Fruit fly (Drosophila melanogaster) whole organism, embryonic: ENCODE measurements around the gene CG14853.

Source experiments
- BtbVII ChIP-seq: fragments of 200-800 bp; sonication (Bioruptor generic); optimal IDR thresholded peaks from 3 replicates; lab custom pipeline; 2017; ENCODE audit warnings: missing biosample characterization, mild to moderate bottlenecking, missing genetic modification characterization
- CG10565 ChIP-seq: fragments of 200-800 bp; sonication (Bioruptor generic); optimal IDR thresholded peaks from 3 replicates; lab custom pipeline; 2016; ENCODE audit warnings: missing biosample characterization, mild to moderate bottlenecking, missing genetic modification characterization
- CG12236 ChIP-seq: fragments of 200-800 bp; sonication (Bioruptor generic); optimal IDR thresholded peaks from 2 replicates; lab custom pipeline; 2016; ENCODE audit warnings: missing biosample characterization, missing genetic modification characterization
- CG12659 ChIP-seq: fragments of 200-800 bp; sonication (Bioruptor generic); optimal IDR thresholded peaks from 3 replicates; lab custom pipeline; 2017; ENCODE audit warnings: mild to moderate bottlenecking, missing biosample characterization, missing genetic modification reagents, missing genetic modification characterization
- CG15011 ChIP-seq: fragments of 200-800 bp; sonication (Bioruptor generic); optimal IDR thresholded peaks from 3 replicates; lab custom pipeline; 2018; ENCODE audit warnings: missing biosample characterization, mild to moderate bottlenecking, missing genetic modification characterization
- CG15514 ChIP-seq: fragments of 200-800 bp; sonication (Bioruptor generic); optimal IDR thresholded peaks from 3 replicates; lab custom pipeline; 2017; ENCODE audit warnings: missing biosample characterization, missing genetic modification characterization, mild to moderate bottlenecking, moderate library complexity, missing genetic modification reagents
- CG15696 ChIP-seq: fragments of 200-800 bp; sonication (Bioruptor generic); optimal IDR thresholded peaks from 2 replicates; lab custom pipeline; 2019; ENCODE audit warnings: missing biosample characterization, mild to moderate bottlenecking, missing genetic modification characterization, moderate library complexity
- CG17359 ChIP-seq: fragments of 200-800 bp; sonication (Bioruptor generic); optimal IDR thresholded peaks from 3 replicates; lab custom pipeline; 2018; ENCODE audit warnings: missing biosample characterization, mild to moderate bottlenecking, missing genetic modification characterization, moderate library complexity
- CG17385 ChIP-seq: fragments of 200-800 bp; sonication (Bioruptor generic); optimal IDR thresholded peaks from 3 replicates; lab custom pipeline; 2018; ENCODE audit warnings: missing biosample characterization, mild to moderate bottlenecking, missing genetic modification characterization
- CG33213 ChIP-seq: fragments of 200-800 bp; sonication (Bioruptor generic); optimal IDR thresholded peaks from 3 replicates; lab custom pipeline; 2016; ENCODE audit warnings: missing biosample characterization, missing genetic modification characterization
- CG33557 ChIP-seq: fragments of 200-800 bp; sonication (Bioruptor generic); optimal IDR thresholded peaks from 2 replicates; lab custom pipeline; 2019; ENCODE audit warnings: missing biosample characterization, mild to moderate bottlenecking, missing genetic modification characterization, moderate library complexity
- CG3838 ChIP-seq: fragments of 200-800 bp; sonication (Bioruptor generic); optimal IDR thresholded peaks from 3 replicates; lab custom pipeline; 2016; ENCODE audit warnings: missing biosample characterization, missing genetic modification characterization
- CG4730 ChIP-seq: fragments of 200-800 bp; sonication (Bioruptor generic); IDR thresholded peaks from 2 replicates; pipeline ENCODE4 v1.3.6; 2022; ENCODE audit warnings: missing biosample characterization, missing genetic modification characterization
- CG9215 ChIP-seq: fragments of 200-800 bp; sonication (Bioruptor generic); IDR thresholded peaks from 2 replicates; pipeline ENCODE4 v1.3.6; 2022; ENCODE audit warnings: missing biosample characterization, missing genetic modification characterization
- CTCF ChIP-seq: fragments of 200-800 bp; sonication (Bioruptor generic); optimal IDR thresholded peaks from 2 replicates; lab custom pipeline; 2017; ENCODE audit warnings: missing biosample characterization, mild to moderate bottlenecking, missing genetic modification characterization, moderate library complexity
- Dfd ChIP-seq, 2 experiments: fragments of >200 bp; optimal IDR thresholded peaks; 2 replicates each; lab custom pipeline; 2017; ENCODE audit warnings: missing biosample characterization in 2 of 2, missing genetic modification characterization in 2 of 2
- Dip3 ChIP-seq: fragments of 200-800 bp; sonication (Bioruptor generic); optimal IDR thresholded peaks from 3 replicates; lab custom pipeline; 2016; ENCODE audit warnings: missing biosample characterization, missing genetic modification characterization
- Dp ChIP-seq: fragments of 200-800 bp; sonication (Bioruptor generic); optimal IDR thresholded peaks from 2 replicates; lab custom pipeline; 2018; ENCODE audit warnings: missing biosample characterization, mild to moderate bottlenecking, missing genetic modification characterization, moderate library complexity
- Dref ChIP-seq: fragments of 200-800 bp; sonication (Bioruptor generic); IDR thresholded peaks from 2 replicates; pipeline ENCODE4 v1.3.6; 2022; ENCODE audit warnings: missing biosample characterization, missing genetic modification characterization
- Ets97D ChIP-seq: fragments of 200-800 bp; sonication (Bioruptor generic); optimal IDR thresholded peaks from 3 replicates; lab custom pipeline; 2016; ENCODE audit warnings: missing biosample characterization, missing genetic modification characterization
- Hand ChIP-seq: fragments of 200-800 bp; sonication (Bioruptor generic); optimal IDR thresholded peaks from 2 replicates; lab custom pipeline; 2017; ENCODE audit warnings: mild to moderate bottlenecking, missing biosample characterization, missing genetic modification reagents, missing genetic modification characterization
- Jarid2 ChIP-seq: fragments of 200-800 bp; sonication (Bioruptor generic); optimal IDR thresholded peaks from 3 replicates; lab custom pipeline; 2017; ENCODE audit warnings: mild to moderate bottlenecking, missing biosample characterization, missing genetic modification reagents, missing genetic modification characterization
- Mad ChIP-seq: fragments of 200-800 bp; sonication (Bioruptor generic); optimal IDR thresholded peaks from 2 replicates; lab custom pipeline; 2016; ENCODE audit warnings: missing biosample characterization, missing genetic modification characterization
- Med ChIP-seq: fragments of 200-800 bp; sonication (Bioruptor generic); peaks from one replicate; lab custom pipeline; 2016; ENCODE audit warnings: missing biosample characterization, missing genetic modification characterization, mild to moderate bottlenecking, inconsistent platforms, moderate library complexity
- Nf-YA ChIP-seq: fragments of 200-800 bp; sonication (Bioruptor generic); IDR thresholded peaks from 2 replicates; pipeline ENCODE4 v1.3.6; 2022; ENCODE audit warnings: missing biosample characterization, missing genetic modification characterization
- Opbp ChIP-seq: fragments of 200-800 bp; sonication (Bioruptor generic); IDR thresholded peaks from 3 replicates; pipeline ENCODE4 v1.3.6; 2022; ENCODE audit warnings: missing biosample characterization, missing genetic modification characterization; ENCODE audit not compliant: partially characterized antibody
- Sin3A ChIP-seq: fragments of >200 bp; optimal IDR thresholded peaks from 2 replicates; lab custom pipeline; 2018
- Sry-δ ChIP-seq: fragments of 200-800 bp; sonication (Bioruptor generic); optimal IDR thresholded peaks from 2 replicates; lab custom pipeline; 2016; ENCODE audit warnings: missing biosample characterization, missing genetic modification characterization
- Stat92E ChIP-seq, 3 experiments: fragments of >200 bp in 2 of 3; fragments of 200-800 bp in 1 of 3; sonication (Bioruptor generic) in 1 of 3; optimal IDR thresholded peaks; 2 replicates each; lab custom pipeline; 2017 to 2019; ENCODE audit warnings: missing biosample characterization in 3 of 3, missing genetic modification characterization in 3 of 3, mild to moderate bottlenecking in 1 of 3, moderate library complexity in 1 of 3
- dimm ChIP-seq: fragments of 200-800 bp; sonication (Bioruptor generic); IDR thresholded peaks from 2 replicates; pipeline ENCODE4 v1.3.6; 2022; ENCODE audit warnings: missing biosample characterization, missing genetic modification characterization
- dm ChIP-seq: fragments of 200-800 bp; sonication (Bioruptor generic); optimal IDR thresholded peaks from 3 replicates; lab custom pipeline; 2016; ENCODE audit warnings: missing biosample characterization, missing genetic modification characterization
- exex ChIP-seq: fragments of 200-800 bp; sonication (Bioruptor generic); optimal IDR thresholded peaks from 4 replicates; lab custom pipeline; 2018; ENCODE audit warnings: missing biosample characterization, mild to moderate bottlenecking, missing genetic modification characterization, moderate library complexity
- fd96Cb ChIP-seq: fragments of 200-800 bp; sonication (Bioruptor generic); optimal IDR thresholded peaks from 2 replicates; lab custom pipeline; 2018; ENCODE audit warnings: missing biosample characterization, mild to moderate bottlenecking, missing genetic modification characterization, moderate library complexity
- gro ChIP-seq: fragments of 200-800 bp; sonication (Bioruptor generic); optimal IDR thresholded peaks from 2 replicates; lab custom pipeline; 2016; ENCODE audit warnings: missing biosample characterization, missing genetic modification characterization
- ham ChIP-seq: fragments of 200-800 bp; sonication (Bioruptor generic); IDR thresholded peaks from 2 replicates; pipeline ENCODE4 v1.3.6; 2022; ENCODE audit warnings: missing biosample characterization, missing genetic modification characterization
- hb ChIP-seq: fragments of 200-800 bp; sonication (Bioruptor generic); IDR thresholded peaks from 3 replicates; pipeline ENCODE4 v1.3.6; 2022; ENCODE audit warnings: missing biosample characterization, missing genetic modification characterization; ENCODE audit not compliant: partially characterized antibody
- hkb ChIP-seq, 2 experiments: fragments of 200-800 bp in 1 of 2; fragments of >200 bp in 1 of 2; sonication (Bioruptor generic) in 1 of 2; IDR thresholded peaks in 1 of 2; optimal IDR thresholded peaks in 1 of 2; 2 replicates each; pipeline versions ENCODE4 v1.3.6 to Lab custom; 2017 to 2022; ENCODE audit warnings: missing biosample characterization in 1 of 2, missing genetic modification characterization in 1 of 2
- insv ChIP-seq, 2 experiments: fragments of 200-800 bp; sonication (Bioruptor generic); optimal IDR thresholded peaks; 3 replicates each; lab custom pipeline; 2016 to 2018; ENCODE audit warnings: missing biosample characterization in 2 of 2, missing genetic modification characterization in 2 of 2
- kni ChIP-seq: fragments of 200-800 bp; sonication (Bioruptor generic); optimal IDR thresholded peaks from 3 replicates; lab custom pipeline; 2017; ENCODE audit warnings: mild to moderate bottlenecking, missing biosample characterization, missing genetic modification reagents, missing genetic modification characterization
- mam ChIP-seq: fragments of 200-800 bp; sonication (Bioruptor generic); optimal IDR thresholded peaks from 3 replicates; lab custom pipeline; 2016; ENCODE audit warnings: missing biosample characterization, missing genetic modification characterization
- nom ChIP-seq: fragments of 200-800 bp; sonication (Bioruptor generic); optimal IDR thresholded peaks from 2 replicates; lab custom pipeline; 2017; ENCODE audit warnings: missing biosample characterization, missing genetic modification characterization, mild to moderate bottlenecking, moderate library complexity, missing genetic modification reagents
- oc ChIP-seq: fragments of 200-800 bp; sonication (Bioruptor generic); optimal IDR thresholded peaks from 2 replicates; lab custom pipeline; 2018; ENCODE audit warnings: missing biosample characterization, mild to moderate bottlenecking, missing genetic modification characterization, moderate library complexity
- pan ChIP-seq, 4 experiments: fragments of >200 bp in 3 of 4; fragments of 200-800 bp in 1 of 4; sonication (Bioruptor generic) in 1 of 4; optimal IDR thresholded peaks in 3 of 4; IDR thresholded peaks in 1 of 4; 2 replicates each; pipeline versions ENCODE4 v1.3.6 to Lab custom; 2017 to 2022; ENCODE audit warnings: missing biosample characterization in 2 of 4, missing genetic modification characterization in 2 of 4, mixed read lengths in 1 of 4
- row ChIP-seq: fragments of 200-800 bp; sonication (Bioruptor generic); IDR thresholded peaks from 3 replicates; pipeline ENCODE4 v1.3.6; 2022; ENCODE audit warnings: missing biosample characterization, missing genetic modification characterization
- sens ChIP-seq: fragments of 200-800 bp; sonication (Bioruptor generic); peaks from one replicate; lab custom pipeline; 2016; ENCODE audit warnings: missing biosample characterization, missing genetic modification characterization
- sisA ChIP-seq: fragments of 200-800 bp; sonication (Bioruptor generic); IDR thresholded peaks from 2 replicates; pipeline ENCODE4 v1.3.6; 2022; ENCODE audit warnings: missing biosample characterization, missing genetic modification characterization
- stwl ChIP-seq: fragments of 200-800 bp; sonication (Bioruptor generic); optimal IDR thresholded peaks from 3 replicates; lab custom pipeline; 2018; ENCODE audit warnings: missing biosample characterization, mild to moderate bottlenecking, missing genetic modification characterization, moderate library complexity
- tap ChIP-seq: fragments of 200-800 bp; optimal IDR thresholded peaks from 3 replicates; lab custom pipeline; 2019; ENCODE audit warnings: missing biosample characterization, mild to moderate bottlenecking, missing genetic modification characterization, moderate library complexity
- wdn ChIP-seq: fragments of 200-800 bp; sonication (Bioruptor generic); IDR thresholded peaks from 2 replicates; pipeline ENCODE4 v1.3.6; 2022; ENCODE audit warnings: missing biosample characterization, missing genetic modification characterization
- zen2 ChIP-seq: fragments of 200-800 bp; sonication (Bioruptor generic); IDR thresholded peaks from 3 replicates; pipeline ENCODE4 v1.3.6; 2022; ENCODE audit warnings: missing biosample characterization, missing genetic modification characterization; ENCODE audit not compliant: partially characterized antibody

The CG14853 gene

dm6 chr3R:14659354-14659804, 49.9 kb downstream of the CG14853 start, which contains the start of gene Hexim (continued):
- TF ChIP-seq hb (GFP tag; lab: Robert Waterston, UW) (no peak), CG17359 (tag; lab: Kevin White, UChicago) (peak; percentile 71), nom (GFP tag; lab: Kevin White, UChicago) (peak; percentile 78), dimm (GFP tag; lab: Robert Waterston, UW) (no peak), CG33213 (peak; percentile 12), Med (GFP tag; lab: Kevin White, UChicago) (peak; percentile 76), oc (tag; lab: Kevin White, UChicago) (no peak), kni (GFP tag; lab: Kevin White, UChicago) (peak; percentile 9), sisA (GFP tag; lab: Robert Waterston, UW) (no peak), Stat92E (GFP tag; optimal IDR thresholded peaks at IDR 0.05; lab: Kevin White, UChicago) (peak in 1 of 3 experiments; percentile 78), BtbVII (GFP tag; lab: Kevin White, UChicago) (no peak), CG12659 (GFP tag; lab: Kevin White, UChicago) (peak; percentile 75), CG3838 (GFP tag; lab: Kevin White, UChicago) (no peak), Ets97D (GFP tag; lab: Kevin White, UChicago) (peak; percentile 83), Dip3 (no peak), Mad (peak; percentile 19), CG12236 (GFP tag; lab: Kevin White, UChicago) (no peak), gro (peak; percentile 57), wdn (GFP tag; lab: Robert Waterston, UW) (no peak), Dfd (GFP tag; optimal IDR thresholded peaks at IDR 0.05; lab: Kevin White, UChicago) (no peak), CG33557 (peak; percentile 16), CG15011 (GFP tag; lab: Kevin White, UChicago) (no peak), CG10565 (GFP tag; lab: Kevin White, UChicago) (no peak), Hand (GFP tag; lab: Kevin White, UChicago) (no peak), insv (GFP tag; optimal IDR thresholded peaks at IDR 0.05; lab: Kevin White, UChicago) (peak; percentile 39 to 95), Nf-YA (GFP tag; lab: Robert Waterston, UW) (no peak), CTCF (GFP tag; lab: Kevin White, UChicago) (peak; percentile 41), Dp (GFP tag; lab: Kevin White, UChicago) (peak; percentile 97), CG17385 (GFP tag; lab: Kevin White, UChicago) (peak; percentile 56), tap (tag; lab: Kevin White, UChicago) (no peak), pan (optimal IDR thresholded peaks at IDR 0.05; lab: Kevin White, UChicago) (no peak), pan (GFP tag; optimal IDR thresholded peaks at IDR 0.05 in 1 of 2, IDR thresholded peaks at IDR 0.05 in 1 of 2) (no peak), zen2 (GFP tag; lab: Robert Waterston, UW) (no peak), CG15696 (no peak), CG15514 (GFP tag; lab: Kevin White, UChicago) (peak; percentile 70), ham (GFP tag; lab: Robert Waterston, UW) (no peak), exex (tag; lab: Kevin White, UChicago) (no peak), CG4730 (GFP tag; lab: Robert Waterston, UW) (no peak), Jarid2 (GFP tag; lab: Kevin White, UChicago) (peak; percentile 20), CG9215 (GFP tag; lab: Robert Waterston, UW) (no peak), Dref (GFP tag; lab: Robert Waterston, UW) (peak; percentile 55), stwl (tag; lab: Kevin White, UChicago) (peak; percentile 44), Sry-δ (peak; percentile 46), row (no peak), sens (GFP tag; lab: Kevin White, UChicago) (peak; percentile 87), hkb (optimal IDR thresholded peaks at IDR 0.05; lab: Kevin White, UChicago) (peak; percentile 68), hkb (GFP tag; IDR thresholded peaks at IDR 0.05; lab: Robert Waterston, UW) (no peak), Sin3A (lab: Kevin White, UChicago) (peak; percentile 90), Opbp (0 out of 3 replicates have a peak, but pooled peaks have one; percentile 39), mam (no peak), dm (GFP tag; lab: Kevin White, UChicago) (no peak), fd96Cb (no peak)
